Worm (Caenorhabditis elegans): ENCODE results near the gene dab-1.

Gene dab-1

ce11 chrII:8181437-8181836, 40.7 kb upstream of the dab-1 start, which contains the start of gene dylt-3:
TSS of gene dylt-3 (plus strand) at chrII:8181737.
- TF ChIP-seq vab-15 (tag; optimal IDR thresholded peaks at IDR 0.05) (no peak), grh-1 (GFP tag; IDR thresholded peaks at IDR 0.05) (no peak), snpc-4 (tag; optimal IDR thresholded peaks at IDR 0.05) (no peak), nhr-11 (tag; optimal IDR thresholded peaks at IDR 0.05) (no peak), Y116A8C.19 (tag; optimal IDR thresholded peaks at IDR 0.05; ENCODE audit: borderline replicate concordance) (no peak), ceh-63 (GFP tag; optimal IDR thresholded peaks at IDR 0.05) (no peak), lin-13 (GFP tag; optimal IDR thresholded peaks at IDR 0.05) (no peak), nhr-76 (tag; optimal IDR thresholded peaks at IDR 0.05) (no peak), nhr-90 (tag; optimal IDR thresholded peaks at IDR 0.05; ENCODE audit: poor library complexity) (no peak), C04F5.9 (tag; optimal IDR thresholded peaks at IDR 0.05) (no peak), lir-3 (tag; optimal IDR thresholded peaks at IDR 0.05; ENCODE audit: poor library complexity) (no peak), lin-39 (tag; optimal IDR thresholded peaks at IDR 0.05) (no peak), C34B4.2 (tag; optimal IDR thresholded peaks at IDR 0.05) (no peak)

- TF ChIP-seq snpc-4 (tag; optimal IDR thresholded peaks at IDR 0.05) = peak; percentile 91
- TF ChIP-seq aly-2 (tag; optimal IDR thresholded peaks at IDR 0.05) = peak; percentile 98
- TF ChIP-seq nhr-11 (tag; optimal IDR thresholded peaks at IDR 0.05) = peak; percentile 98
- peak; percentile 49 for TF ChIP-seq nhr-12 (tag; optimal IDR thresholded peaks at IDR 0.05)
- peak; percentile 98 for TF ChIP-seq xbp-1 (tag; optimal IDR thresholded peaks at IDR 0.05)
- peak; percentile 96 for TF ChIP-seq jun-1 (tag; optimal IDR thresholded peaks at IDR 0.05)
- peak; percentile 100 for TF ChIP-seq lsy-2 (tag; optimal IDR thresholded peaks at IDR 0.05)
- peak; percentile 98 for TF ChIP-seq tbx-2 (tag; optimal IDR thresholded peaks at IDR 0.05)
- TF ChIP-seq egl-27 (tag; optimal IDR thresholded peaks at IDR 0.05) = peak; percentile 73 to 88
- peak; percentile 95 for TF ChIP-seq hpl-2 (GFP tag; optimal IDR thresholded peaks at IDR 0.05)
- peak; percentile 78 for TF ChIP-seq aha-1 (tag; optimal IDR thresholded peaks at IDR 0.05)
- TF ChIP-seq nhr-90 (tag; optimal IDR thresholded peaks at IDR 0.05; ENCODE audit: poor library complexity) = peak; percentile 98
- TF ChIP-seq nhr-76 (tag; optimal IDR thresholded peaks at IDR 0.05) = peak; percentile 34
- no peak for TF ChIP-seq hlh-17 (GFP tag; optimal IDR thresholded peaks at IDR 0.05; ENCODE audit: borderline replicate concordance)
- TF ChIP-seq ceh-88 (GFP tag; IDR thresholded peaks at IDR 0.05) = peak; percentile 96
- peak; percentile 95 for TF ChIP-seq ztf-4 (tag; optimal IDR thresholded peaks at IDR 0.05)
- TF ChIP-seq sox-4 (tag; optimal IDR thresholded peaks at IDR 0.05) = peak; percentile 94
- TF ChIP-seq unc-130 (tag; optimal IDR thresholded peaks at IDR 0.05) = peak; percentile 100
- peak; percentile 38 for TF ChIP-seq pqm-1 (tag; optimal IDR thresholded peaks at IDR 0.05)
- TF ChIP-seq nhr-85 (tag) = peak; percentile 99
- TF ChIP-seq Y116A8C.19 (tag; optimal IDR thresholded peaks at IDR 0.05; ENCODE audit: borderline replicate concordance) = no peak
- TF ChIP-seq hlh-4 (tag; optimal IDR thresholded peaks at IDR 0.05) = peak; percentile 12
- TF ChIP-seq mdl-1 (tag; optimal IDR thresholded peaks at IDR 0.05) = peak in 1 of 2 experiments; percentile 95
- peak; percentile 99 for TF ChIP-seq nhr-71 (tag; optimal IDR thresholded peaks at IDR 0.05)
- peak; percentile 40 to 87 for TF ChIP-seq ztf-11 (tag; optimal IDR thresholded peaks at IDR 0.05)
- TF ChIP-seq sptf-1 (tag; optimal IDR thresholded peaks at IDR 0.05) = no peak
- peak; percentile 91 for TF ChIP-seq fkh-4 (tag; optimal IDR thresholded peaks at IDR 0.05; ENCODE audit: borderline replicate concordance)
- TF ChIP-seq unc-30 (tag; optimal IDR thresholded peaks at IDR 0.05) = peak; percentile 75
- peak; percentile 95 for TF ChIP-seq lir-3 (tag; optimal IDR thresholded peaks at IDR 0.05; ENCODE audit: poor library complexity)
- TF ChIP-seq efl-1 (optimal IDR thresholded peaks at IDR 0.05) = peak; percentile 96 to 98
- TF ChIP-seq efl-1 (GFP tag; optimal IDR thresholded peaks at IDR 0.05 in 1 of 2) = peak; percentile 85 to 99
- TF ChIP-seq efl-3 (GFP tag; optimal IDR thresholded peaks at IDR 0.05) = peak; percentile 81
- TF ChIP-seq ceh-63 (GFP tag; optimal IDR thresholded peaks at IDR 0.05) = peak; percentile 90
- peak; percentile 97 to 99 (median 98) for TF ChIP-seq ceh-82 (tag; optimal IDR thresholded peaks at IDR 0.05)
- TF ChIP-seq C16A3.4 (tag; optimal IDR thresholded peaks at IDR 0.05) = peak; percentile 98
- TF ChIP-seq zag-1 (tag; optimal IDR thresholded peaks at IDR 0.05) = peak; percentile 87
- no peak for TF ChIP-seq ets-5 (GFP tag; IDR thresholded peaks at IDR 0.05)
- TF ChIP-seq lin-39 (tag; optimal IDR thresholded peaks at IDR 0.05) = peak; percentile 98
- peak; percentile 92 for TF ChIP-seq sup-37 (GFP tag; optimal IDR thresholded peaks at IDR 0.05)
- TF ChIP-seq fkh-10 (GFP tag; optimal IDR thresholded peaks at IDR 0.05) = peak; percentile 84
- peak; percentile 75 for TF ChIP-seq F16B12.6 (tag; optimal IDR thresholded peaks at IDR 0.05)
- TF ChIP-seq fkh-8 (tag; optimal IDR thresholded peaks at IDR 0.05) = peak; percentile 98
- TF ChIP-seq dpl-1 (GFP tag; optimal IDR thresholded peaks at IDR 0.05) = peak; percentile 87 to 93 (median 89)
- TF ChIP-seq nhr-47 (tag; optimal IDR thresholded peaks at IDR 0.05) = peak; percentile 99
These were observed 37.1 kb upstream of the dab-1 start, which contains the start of the genes mig-5 and cct-1 for ce11 chrII:8185016-8185493. TSS of gene mig-5 (minus strand) at chrII:8185023. TSS of gene cct-1 (plus strand) at chrII:8185443.
